Fruit fly (Drosophila melanogaster) whole organism, embryonic: ENCODE results near the gene CG17221.

Source experiments
- Antp ChIP-seq: fragments of 200-800 bp; sonication (Bioruptor generic); optimal IDR thresholded peaks from 3 replicates; lab custom pipeline; 2016; ENCODE audit warnings: missing biosample characterization, missing genetic modification characterization
- Bteb2 ChIP-seq: fragments of 200-800 bp; sonication (Bioruptor generic); optimal IDR thresholded peaks from 2 replicates; lab custom pipeline; 2016; ENCODE audit warnings: missing biosample characterization, missing genetic modification characterization
- CG10543 ChIP-seq: fragments of 200-800 bp; sonication (Bioruptor generic); optimal IDR thresholded peaks from 3 replicates; lab custom pipeline; 2017; ENCODE audit warnings: missing biosample characterization, mild to moderate bottlenecking, missing genetic modification characterization, moderate library complexity
- CG12236 ChIP-seq: fragments of 200-800 bp; sonication (Bioruptor generic); optimal IDR thresholded peaks from 2 replicates; lab custom pipeline; 2016; ENCODE audit warnings: missing biosample characterization, missing genetic modification characterization
- CG13296 ChIP-seq: fragments of 200-800 bp; sonication (Bioruptor generic); optimal IDR thresholded peaks from 3 replicates; lab custom pipeline; 2018; ENCODE audit warnings: missing biosample characterization, mild to moderate bottlenecking, missing genetic modification characterization
- CG15073 ChIP-seq: fragments of 200-800 bp; sonication (Bioruptor generic); optimal IDR thresholded peaks from 2 replicates; lab custom pipeline; 2016; ENCODE audit warnings: missing biosample characterization, missing genetic modification characterization
- CG15514 ChIP-seq: fragments of 200-800 bp; sonication (Bioruptor generic); optimal IDR thresholded peaks from 3 replicates; lab custom pipeline; 2017; ENCODE audit warnings: missing biosample characterization, missing genetic modification characterization, mild to moderate bottlenecking, moderate library complexity, missing genetic modification reagents
- CG1603 ChIP-seq: fragments of 200-800 bp; sonication (Bioruptor generic); optimal IDR thresholded peaks from 2 replicates; lab custom pipeline; 2019; ENCODE audit warnings: missing biosample characterization, mild to moderate bottlenecking, missing genetic modification characterization, moderate library complexity
- CG16779 ChIP-seq: fragments of 200-800 bp; sonication (Bioruptor generic); IDR thresholded peaks from 2 replicates; pipeline ENCODE4 v1.3.6; 2022; ENCODE audit warnings: missing biosample characterization, missing genetic modification characterization
- CG16815 ChIP-seq: fragments of 200-800 bp; sonication (Bioruptor generic); optimal IDR thresholded peaks from 3 replicates; lab custom pipeline; 2017; ENCODE audit warnings: missing biosample characterization, mild to moderate bottlenecking, missing genetic modification characterization
- CG17328 ChIP-seq: fragments of 200-800 bp; sonication (Bioruptor generic); IDR thresholded peaks from 2 replicates; pipeline ENCODE4 v1.3.6; 2022; ENCODE audit warnings: missing biosample characterization, missing genetic modification characterization
- CG17912 ChIP-seq: fragments of 200-800 bp; sonication (Bioruptor generic); optimal IDR thresholded peaks from 2 replicates; lab custom pipeline; 2018; ENCODE audit warnings: missing biosample characterization, mild to moderate bottlenecking, missing genetic modification characterization
- CG32767 ChIP-seq: fragments of 200-800 bp; sonication (Bioruptor generic); IDR thresholded peaks from 2 replicates; pipeline ENCODE4 v1.3.6; 2022; ENCODE audit warnings: missing biosample characterization, missing genetic modification characterization
- CG33557 ChIP-seq: fragments of 200-800 bp; sonication (Bioruptor generic); optimal IDR thresholded peaks from 2 replicates; lab custom pipeline; 2019; ENCODE audit warnings: missing biosample characterization, mild to moderate bottlenecking, missing genetic modification characterization, moderate library complexity
- CG6654 ChIP-seq: fragments of 200-800 bp; sonication (Bioruptor generic); optimal IDR thresholded peaks from 2 replicates; lab custom pipeline; 2017; ENCODE audit warnings: missing biosample characterization, mild to moderate bottlenecking, missing genetic modification characterization
- CG8478 ChIP-seq: fragments of >200 bp; optimal IDR thresholded peaks from 2 replicates; lab custom pipeline; 2018
- CG8765 ChIP-seq: fragments of 200-800 bp; sonication (Bioruptor generic); IDR thresholded peaks from 2 replicates; pipeline ENCODE4 v1.3.6; 2022; ENCODE audit warnings: missing biosample characterization, missing genetic modification characterization
- CG9817 ChIP-seq: fragments of 200-800 bp; sonication (Bioruptor generic); optimal IDR thresholded peaks from 2 replicates; lab custom pipeline; 2018; ENCODE audit warnings: missing biosample characterization, mild to moderate bottlenecking, missing genetic modification characterization, moderate library complexity
- CG9932 ChIP-seq: fragments of 200-800 bp; sonication (Bioruptor generic); IDR thresholded peaks from 2 replicates; pipeline ENCODE4 v1.3.6; 2022; ENCODE audit warnings: missing biosample characterization, missing genetic modification characterization
- Dbx ChIP-seq: fragments of 200-800 bp; sonication (Bioruptor generic); IDR thresholded peaks from 3 replicates; pipeline ENCODE4 v1.3.6; 2022; ENCODE audit warnings: missing biosample characterization, missing genetic modification characterization
- Doc2 ChIP-seq: fragments of 200-800 bp; sonication (Bioruptor generic); IDR thresholded peaks from 2 replicates; pipeline ENCODE4 v1.3.6; 2022; ENCODE audit warnings: missing biosample characterization, missing genetic modification characterization
- Jarid2 ChIP-seq: fragments of 200-800 bp; sonication (Bioruptor generic); optimal IDR thresholded peaks from 3 replicates; lab custom pipeline; 2017; ENCODE audit warnings: mild to moderate bottlenecking, missing biosample characterization, missing genetic modification reagents, missing genetic modification characterization
- Myb ChIP-seq: fragments of 200-800 bp; sonication (Bioruptor generic); optimal IDR thresholded peaks from 2 replicates; lab custom pipeline; 2016; ENCODE audit warnings: missing biosample characterization, missing genetic modification characterization
- Opbp ChIP-seq: fragments of 200-800 bp; sonication (Bioruptor generic); IDR thresholded peaks from 3 replicates; pipeline ENCODE4 v1.3.6; 2022; ENCODE audit warnings: missing biosample characterization, missing genetic modification characterization; ENCODE audit not compliant: partially characterized antibody
- Optix ChIP-seq: fragments of 200-800 bp; sonication (Bioruptor generic); IDR thresholded peaks from 3 replicates; pipeline ENCODE4 v1.3.6; 2022; ENCODE audit warnings: missing biosample characterization, missing genetic modification characterization
- Ssrp ChIP-seq: fragments of 200-800 bp; sonication (Bioruptor generic); optimal IDR thresholded peaks from 2 replicates; lab custom pipeline; 2018; ENCODE audit warnings: missing biosample characterization, mild to moderate bottlenecking, missing genetic modification characterization, moderate library complexity
- Taf1 ChIP-seq: fragments of 200-800 bp; sonication (Bioruptor generic); IDR thresholded peaks from 2 replicates; pipeline ENCODE4 v1.3.6; 2022; ENCODE audit warnings: missing biosample characterization, missing genetic modification characterization
- YL-1 ChIP-seq: fragments of 200-800 bp; sonication (Bioruptor generic); optimal IDR thresholded peaks from 3 replicates; lab custom pipeline; 2017; ENCODE audit warnings: missing biosample characterization, mild to moderate bottlenecking, missing genetic modification characterization
- abd-A ChIP-seq: fragments of 200-800 bp; sonication (Bioruptor generic); optimal IDR thresholded peaks from 3 replicates; lab custom pipeline; 2019; ENCODE audit warnings: missing biosample characterization, mild to moderate bottlenecking, missing genetic modification characterization, moderate library complexity
- ase ChIP-seq: fragments of 200-800 bp; sonication (Bioruptor generic); IDR thresholded peaks from 3 replicates; pipeline ENCODE4 v1.3.6; 2022; ENCODE audit warnings: missing biosample characterization, missing genetic modification characterization
- dpn ChIP-seq, 2 experiments: fragments of 200-800 bp; sonication (Bioruptor generic); optimal IDR thresholded peaks; 3 replicates each; lab custom pipeline; 2016; ENCODE audit warnings: missing biosample characterization in 2 of 2, missing genetic modification characterization in 2 of 2
- ems ChIP-seq: fragments of 200-800 bp; sonication (Bioruptor generic); optimal IDR thresholded peaks from 3 replicates; lab custom pipeline; 2016; ENCODE audit warnings: missing biosample characterization, missing genetic modification characterization
- fu2 ChIP-seq: fragments of 200-800 bp; sonication (Bioruptor generic); optimal IDR thresholded peaks from 2 replicates; lab custom pipeline; 2016; ENCODE audit warnings: missing biosample characterization, missing genetic modification characterization
- gcm2 ChIP-seq: fragments of 200-800 bp; sonication (Bioruptor generic); optimal IDR thresholded peaks from 2 replicates; lab custom pipeline; 2016; ENCODE audit warnings: missing biosample characterization, missing genetic modification characterization
- gfzf ChIP-seq: fragments of 200-800 bp; sonication (Bioruptor generic); optimal IDR thresholded peaks from 2 replicates; lab custom pipeline; 2016; ENCODE audit warnings: missing biosample characterization, mild to moderate bottlenecking, missing genetic modification characterization, moderate library complexity
- gsb-n ChIP-seq: fragments of 200-800 bp; sonication (Bioruptor generic); optimal IDR thresholded peaks from 3 replicates; lab custom pipeline; 2018; ENCODE audit warnings: missing biosample characterization, mild to moderate bottlenecking, missing genetic modification characterization
- jing ChIP-seq: fragments of 200-800 bp; sonication (Bioruptor generic); optimal IDR thresholded peaks from 2 replicates; lab custom pipeline; 2018; ENCODE audit warnings: missing biosample characterization, mild to moderate bottlenecking, missing genetic modification characterization
- kay ChIP-seq: fragments of 200-800 bp; sonication (Bioruptor generic); optimal IDR thresholded peaks from 2 replicates; lab custom pipeline; 2016; ENCODE audit warnings: missing biosample characterization, missing genetic modification characterization
- knrl ChIP-seq: fragments of 200-800 bp; sonication (Bioruptor generic); IDR thresholded peaks from 3 replicates; pipeline ENCODE4 v1.3.6; 2022; ENCODE audit warnings: missing biosample characterization, missing genetic modification characterization; ENCODE audit not compliant: partially characterized antibody
- phol ChIP-seq: fragments of 200-800 bp; sonication (Bioruptor generic); optimal IDR thresholded peaks from 3 replicates; lab custom pipeline; 2018; ENCODE audit warnings: missing biosample characterization, mild to moderate bottlenecking, missing genetic modification characterization, moderate library complexity
- pnt ChIP-seq: fragments of 200-800 bp; sonication (Bioruptor generic); optimal IDR thresholded peaks from 3 replicates; lab custom pipeline; 2016; ENCODE audit warnings: missing biosample characterization, missing genetic modification characterization
- run ChIP-seq: fragments of 200-800 bp; sonication (Bioruptor generic); optimal IDR thresholded peaks from 3 replicates; lab custom pipeline; 2018; ENCODE audit warnings: missing biosample characterization, mild to moderate bottlenecking, missing genetic modification characterization
- scrt ChIP-seq: fragments of 200-800 bp; sonication (Bioruptor generic); optimal IDR thresholded peaks from 2 replicates; lab custom pipeline; 2018; ENCODE audit warnings: missing biosample characterization, mild to moderate bottlenecking, missing genetic modification characterization, moderate library complexity
- sd ChIP-seq: fragments of 200-800 bp; sonication (Bioruptor generic); optimal IDR thresholded peaks from 3 replicates; lab custom pipeline; 2018; ENCODE audit warnings: missing biosample characterization, mild to moderate bottlenecking, missing genetic modification characterization, moderate library complexity
- sens-2 ChIP-seq: fragments of 200-800 bp; sonication (Bioruptor generic); IDR thresholded peaks from 2 replicates; pipeline ENCODE4 v1.3.6; 2022; ENCODE audit warnings: missing biosample characterization, missing genetic modification characterization
- sug ChIP-seq: fragments of 200-800 bp; optimal IDR thresholded peaks from 2 replicates; lab custom pipeline; 2019; ENCODE audit warnings: missing biosample characterization, mild to moderate bottlenecking, missing genetic modification characterization, moderate library complexity
- tap ChIP-seq: fragments of 200-800 bp; optimal IDR thresholded peaks from 3 replicates; lab custom pipeline; 2019; ENCODE audit warnings: missing biosample characterization, mild to moderate bottlenecking, missing genetic modification characterization, moderate library complexity
- unc-4 ChIP-seq: fragments of 200-800 bp; sonication (Bioruptor generic); IDR thresholded peaks from 2 replicates; pipeline ENCODE4 v1.3.6; 2022; ENCODE audit warnings: missing biosample characterization, missing genetic modification characterization; ENCODE audit not compliant: partially characterized antibody
- usp ChIP-seq: fragments of >200 bp; optimal IDR thresholded peaks from 2 replicates; lab custom pipeline; 2017; ENCODE audit warnings: missing biosample characterization, missing genetic modification characterization
- vfl ChIP-seq: fragments of 200-800 bp; sonication (Bioruptor generic); optimal IDR thresholded peaks from 2 replicates; lab custom pipeline; 2016; ENCODE audit warnings: missing biosample characterization, missing genetic modification characterization
- vvl ChIP-seq: fragments of 200-800 bp; sonication (Bioruptor generic); IDR thresholded peaks from 2 replicates; pipeline ENCODE4 v1.3.6; 2022; ENCODE audit warnings: missing biosample characterization, missing genetic modification characterization
- zen2 ChIP-seq: fragments of 200-800 bp; sonication (Bioruptor generic); IDR thresholded peaks from 3 replicates; pipeline ENCODE4 v1.3.6; 2022; ENCODE audit warnings: missing biosample characterization, missing genetic modification characterization; ENCODE audit not compliant: partially characterized antibody

CG17221 gene

dm6 chr2L:3022986-3023385 lies 16.8 kb upstream of the CG17221 start, which contains the start of the genes alpha4GT1 and Prp40 (continued):
- TF ChIP-seq knrl (GFP tag; lab: Robert Waterston, UW), result peak; percentile 67; the same call in 2 of the 3 replicates
- no peak for TF ChIP-seq fu2 (GFP tag; lab: Kevin White, UChicago)
- TF ChIP-seq Myb (GFP tag; lab: Kevin White, UChicago), result peak; percentile 43
- TF ChIP-seq gsb-n (tag; lab: Kevin White, UChicago), result no peak
- no peak for TF ChIP-seq CG32767
- peak; percentile 27 for TF ChIP-seq gfzf
- TF ChIP-seq abd-A, result no peak
- TF ChIP-seq sd (tag; lab: Kevin White, UChicago), result no peak
- TF ChIP-seq CG16779 (GFP tag; lab: Robert Waterston, UW), result no peak
- TF ChIP-seq CG1603 (tag; lab: Kevin White, UChicago), result no peak
- no peak for TF ChIP-seq CG16815 (GFP tag; lab: Kevin White, UChicago)
- no peak for TF ChIP-seq CG12236 (GFP tag; lab: Kevin White, UChicago)
- TF ChIP-seq ase (GFP tag; lab: Robert Waterston, UW), result no peak
- TF ChIP-seq CG10543 (GFP tag; lab: Kevin White, UChicago), result no peak
- no peak for TF ChIP-seq run (tag; lab: Kevin White, UChicago)
- no peak for TF ChIP-seq Optix (GFP tag; lab: Robert Waterston, UW)
- TF ChIP-seq vvl, result peak; percentile 21; the same call in 1 of the 2 replicates
- no peak for TF ChIP-seq jing (GFP tag; lab: Kevin White, UChicago)
- peak; percentile 91 for TF ChIP-seq CG15514 (GFP tag; lab: Kevin White, UChicago)
- no peak for TF ChIP-seq scrt (GFP tag; lab: Kevin White, UChicago)
- TF ChIP-seq Doc2 (GFP tag; lab: Robert Waterston, UW), result no peak
- TF ChIP-seq vfl (GFP tag; lab: Kevin White, UChicago), result no peak
- no peak for TF ChIP-seq CG9932 (GFP tag; lab: Robert Waterston, UW)
- no peak for TF ChIP-seq CG33557 (GFP tag; lab: Kevin White, UChicago)
- no peak for TF ChIP-seq usp
- TF ChIP-seq Taf1 (GFP tag; lab: Robert Waterston, UW), result no peak
- TF ChIP-seq Opbp, result peak; percentile 85
- TF ChIP-seq ems (GFP tag; lab: Kevin White, UChicago), result no peak
- TF ChIP-seq CG8478 (lab: Kevin White, UChicago), result no peak
- TF ChIP-seq sens-2 (GFP tag; lab: Robert Waterston, UW), result no peak
- TF ChIP-seq zen2, result peak; percentile 90
- TF ChIP-seq CG17912 (GFP tag; lab: Kevin White, UChicago), result no peak
- TF ChIP-seq sug (tag; lab: Kevin White, UChicago), result no peak
- no peak for TF ChIP-seq Ssrp (tag; lab: Kevin White, UChicago)
- TF ChIP-seq gcm2 (GFP tag; lab: Kevin White, UChicago), result no peak
- no peak for TF ChIP-seq dpn (GFP tag; optimal IDR thresholded peaks at IDR 0.05; lab: Kevin White, UChicago)
- no peak for TF ChIP-seq CG8765 (GFP tag; lab: Robert Waterston, UW)
- TF ChIP-seq Bteb2 (GFP tag; lab: Kevin White, UChicago), result no peak
- no peak for TF ChIP-seq CG15073
- no peak for TF ChIP-seq CG9817
- TF ChIP-seq Jarid2, result no peak
- TF ChIP-seq phol (tag; lab: Kevin White, UChicago), result no peak
- no peak for TF ChIP-seq CG17328 (GFP tag; lab: Robert Waterston, UW)
- TF ChIP-seq pnt (GFP tag; lab: Kevin White, UChicago), result no peak
- TF ChIP-seq kay (GFP tag; lab: Kevin White, UChicago), result no peak
- TF ChIP-seq CG6654 (GFP tag; lab: Kevin White, UChicago), result no peak
- no peak for TF ChIP-seq CG13296 (GFP tag; lab: Kevin White, UChicago)
- no peak for TF ChIP-seq Antp (GFP tag; lab: Kevin White, UChicago)
- TF ChIP-seq Dbx, result no peak
- no peak for TF ChIP-seq tap (tag; lab: Kevin White, UChicago)
- TF ChIP-seq YL-1 (GFP tag; lab: Kevin White, UChicago), result peak; percentile 62
- TF ChIP-seq unc-4, result peak; percentile 65
